Worm (Caenorhabditis elegans) whole organism, late embryonic: ENCODE results near the gene C09G1.5.

Source experiments
- Y22D7AL.16 ChIP-seq: sonication (generic microtip); optimal IDR thresholded peaks from 2 replicates; lab custom pipeline; 2016; ENCODE audit warnings: missing genetic modification characterization, missing compliant biosample characterization
- mec-3 ChIP-seq: sonication (generic microtip); optimal IDR thresholded peaks from 2 replicates; lab custom pipeline; 2016; ENCODE audit warnings: borderline replicate concordance, missing genetic modification characterization, missing compliant biosample characterization
- nhr-11 ChIP-seq: fragments of 150-350 bp; optimal IDR thresholded peaks from 2 replicates; lab custom pipeline; 2014; ENCODE audit warnings: missing biosample characterization, missing genetic modification characterization
- pag-3 ChIP-seq: sonication (generic microtip); optimal IDR thresholded peaks from 2 replicates; lab custom pipeline; 2016; ENCODE audit warnings: missing compliant biosample characterization, missing genetic modification characterization, borderline replicate concordance
- ref-2 ChIP-seq: sonication (generic microtip); optimal IDR thresholded peaks from 2 replicates; lab custom pipeline; 2016; ENCODE audit warnings: missing genetic modification characterization, missing compliant biosample characterization
- tbx-2 ChIP-seq: sonication (generic microtip); optimal IDR thresholded peaks from 2 replicates; lab custom pipeline; 2016; ENCODE audit warnings: missing genetic modification characterization, missing compliant biosample characterization
- ttx-3 ChIP-seq: sonication (generic microtip); optimal IDR thresholded peaks from 2 replicates; lab custom pipeline; 2016; ENCODE audit warnings: missing genetic modification reagents, missing genetic modification characterization, missing compliant biosample characterization

ce11 chrX:15951194-15951593 is 7.7 kb upstream of the C09G1.5 start, which contains the start of gene col-186:
- no peak for TF ChIP-seq ref-2 (tag; lab: Kevin White, UChicago)
- TF ChIP-seq Y22D7AL.16 (tag; lab: Kevin White, UChicago): no peak
- no peak for TF ChIP-seq mec-3
- no peak for TF ChIP-seq ttx-3 (tag; lab: Kevin White, UChicago)
- TF ChIP-seq tbx-2: no peak
- no peak for TF ChIP-seq nhr-11 (tag; lab: Kevin White, UChicago)
- no peak for TF ChIP-seq pag-3 (tag; lab: Kevin White, UChicago)
